Fruit fly (Drosophila melanogaster) whole organism, embryonic: ENCODE data around the gene Ldaf1.

ENCODE experiments used
- Adf1 ChIP-seq: fragments of 200-800 bp; sonication (Bioruptor generic); IDR thresholded peaks from 2 replicates; pipeline ENCODE4 v1.3.6; 2022; ENCODE audit warnings: missing biosample characterization, missing genetic modification characterization
- B-H2 ChIP-seq: fragments of 200-800 bp; sonication (Bioruptor generic); optimal IDR thresholded peaks from 2 replicates; lab custom pipeline; 2018; ENCODE audit warnings: missing biosample characterization, mild to moderate bottlenecking, missing genetic modification characterization
- Blimp-1 ChIP-seq: fragments of 200-800 bp; sonication (Bioruptor generic); optimal IDR thresholded peaks from 3 replicates; lab custom pipeline; 2018; ENCODE audit warnings: missing biosample characterization, missing genetic modification characterization, mild to moderate bottlenecking, moderate library complexity, missing genetic modification reagents
- Bteb2 ChIP-seq: fragments of 200-800 bp; sonication (Bioruptor generic); optimal IDR thresholded peaks from 2 replicates; lab custom pipeline; 2016; ENCODE audit warnings: missing biosample characterization, missing genetic modification characterization
- CG10274 ChIP-seq: fragments of 200-800 bp; sonication (Bioruptor generic); optimal IDR thresholded peaks from 3 replicates; lab custom pipeline; 2017; ENCODE audit warnings: missing biosample characterization, mild to moderate bottlenecking, missing genetic modification characterization
- CG13424 ChIP-seq: fragments of 200-800 bp; sonication (Bioruptor generic); optimal IDR thresholded peaks from 2 replicates; lab custom pipeline; 2019; ENCODE audit warnings: missing biosample characterization, mild to moderate bottlenecking, missing genetic modification characterization, moderate library complexity
- CG15011 ChIP-seq: fragments of 200-800 bp; sonication (Bioruptor generic); optimal IDR thresholded peaks from 3 replicates; lab custom pipeline; 2018; ENCODE audit warnings: missing biosample characterization, mild to moderate bottlenecking, missing genetic modification characterization
- CG15514 ChIP-seq: fragments of 200-800 bp; sonication (Bioruptor generic); optimal IDR thresholded peaks from 3 replicates; lab custom pipeline; 2017; ENCODE audit warnings: missing biosample characterization, missing genetic modification characterization, mild to moderate bottlenecking, moderate library complexity, missing genetic modification reagents
- CG15601 ChIP-seq: fragments of 200-800 bp; sonication (Bioruptor generic); optimal IDR thresholded peaks from 3 replicates; lab custom pipeline; 2019; ENCODE audit warnings: missing biosample characterization, mild to moderate bottlenecking, missing genetic modification characterization, moderate library complexity
- CG17385 ChIP-seq: fragments of 200-800 bp; sonication (Bioruptor generic); optimal IDR thresholded peaks from 3 replicates; lab custom pipeline; 2018; ENCODE audit warnings: missing biosample characterization, mild to moderate bottlenecking, missing genetic modification characterization
- CG3163 ChIP-seq: fragments of 200-800 bp; sonication (Bioruptor generic); optimal IDR thresholded peaks from 3 replicates; lab custom pipeline; 2016; ENCODE audit warnings: missing biosample characterization, missing genetic modification characterization
- CG3838 ChIP-seq: fragments of 200-800 bp; sonication (Bioruptor generic); optimal IDR thresholded peaks from 3 replicates; lab custom pipeline; 2016; ENCODE audit warnings: missing biosample characterization, missing genetic modification characterization
- CG3995 ChIP-seq: fragments of 200-800 bp; sonication (Bioruptor generic); optimal IDR thresholded peaks from 3 replicates; lab custom pipeline; 2016; ENCODE audit warnings: missing biosample characterization, missing genetic modification characterization
- CG4282 ChIP-seq: fragments of 200-800 bp; sonication (Bioruptor generic); optimal IDR thresholded peaks from 2 replicates; lab custom pipeline; 2016; ENCODE audit warnings: missing biosample characterization, missing genetic modification characterization
- CG6683 ChIP-seq: fragments of 200-800 bp; sonication (Bioruptor generic); optimal IDR thresholded peaks from 2 replicates; lab custom pipeline; 2017; ENCODE audit warnings: missing biosample characterization, mild to moderate bottlenecking, missing genetic modification characterization, missing genetic modification reagents
- CG7372 ChIP-seq: fragments of 200-800 bp; sonication (Bioruptor generic); IDR thresholded peaks from 2 replicates; pipeline ENCODE4 v1.3.6; 2022; ENCODE audit warnings: missing biosample characterization, missing genetic modification characterization
- CTCF ChIP-seq: fragments of 200-800 bp; sonication (Bioruptor generic); optimal IDR thresholded peaks from 2 replicates; lab custom pipeline; 2017; ENCODE audit warnings: missing biosample characterization, mild to moderate bottlenecking, missing genetic modification characterization, moderate library complexity
- Dll ChIP-seq: fragments of 200-800 bp; sonication (Bioruptor generic); IDR thresholded peaks from 4 replicates; pipeline ENCODE4 v1.3.6; 2022; ENCODE audit warnings: missing biosample characterization, missing genetic modification characterization; ENCODE audit not compliant: partially characterized antibody
- Doc3 ChIP-seq: fragments of 200-800 bp; sonication (Bioruptor generic); IDR thresholded peaks from 3 replicates; pipeline ENCODE4 v1.3.6; 2022; ENCODE audit warnings: missing biosample characterization, missing genetic modification characterization; ENCODE audit not compliant: partially characterized antibody
- Dref ChIP-seq: fragments of 200-800 bp; sonication (Bioruptor generic); IDR thresholded peaks from 2 replicates; pipeline ENCODE4 v1.3.6; 2022; ENCODE audit warnings: missing biosample characterization, missing genetic modification characterization
- Ets65A ChIP-seq: fragments of 200-800 bp; sonication (Bioruptor generic); peaks from one replicate; lab custom pipeline; 2016; ENCODE audit warnings: missing biosample characterization, missing genetic modification characterization
- Hr3 ChIP-seq: fragments of 200-800 bp; sonication (Bioruptor generic); optimal IDR thresholded peaks from 3 replicates; lab custom pipeline; 2016; ENCODE audit warnings: missing biosample characterization, missing genetic modification characterization
- Myb ChIP-seq: fragments of 200-800 bp; sonication (Bioruptor generic); optimal IDR thresholded peaks from 2 replicates; lab custom pipeline; 2016; ENCODE audit warnings: missing biosample characterization, missing genetic modification characterization
- Pdp1 ChIP-seq, 2 experiments: fragments of 200-800 bp; sonication (Bioruptor generic); optimal IDR thresholded peaks; 3 replicates each; lab custom pipeline; 2016; ENCODE audit warnings: missing biosample characterization in 2 of 2, missing genetic modification characterization in 2 of 2, mild to moderate bottlenecking in 1 of 2, moderate library complexity in 1 of 2
- Ptx1 ChIP-seq: fragments of 200-800 bp; sonication (Bioruptor generic); IDR thresholded peaks from 2 replicates; pipeline ENCODE4 v1.3.6; 2022; ENCODE audit warnings: missing biosample characterization, missing genetic modification characterization
- Side ChIP-seq: fragments of 200-800 bp; sonication (Bioruptor generic); optimal IDR thresholded peaks from 2 replicates; lab custom pipeline; 2016; ENCODE audit warnings: missing biosample characterization, missing genetic modification characterization
- Stat92E ChIP-seq, 3 experiments: fragments of >200 bp in 2 of 3; fragments of 200-800 bp in 1 of 3; sonication (Bioruptor generic) in 1 of 3; optimal IDR thresholded peaks; 2 replicates each; lab custom pipeline; 2017 to 2019; ENCODE audit warnings: missing biosample characterization in 3 of 3, missing genetic modification characterization in 3 of 3, mild to moderate bottlenecking in 1 of 3, moderate library complexity in 1 of 3
- ab ChIP-seq: fragments of 200-800 bp; sonication (Bioruptor generic); optimal IDR thresholded peaks from 2 replicates; lab custom pipeline; 2016; ENCODE audit warnings: missing biosample characterization, missing genetic modification characterization
- ara ChIP-seq: fragments of 200-800 bp; sonication (Bioruptor generic); IDR thresholded peaks from 2 replicates; pipeline ENCODE4 v1.3.6; 2022; ENCODE audit warnings: missing biosample characterization, missing genetic modification characterization
- bbx ChIP-seq: fragments of 200-800 bp; sonication (Bioruptor generic); IDR thresholded peaks from 2 replicates; pipeline ENCODE4 v1.3.6; 2022; ENCODE audit warnings: missing biosample characterization, missing genetic modification characterization; ENCODE audit not compliant: partially characterized antibody
- bowl ChIP-seq: fragments of 200-800 bp; sonication (Bioruptor generic); IDR thresholded peaks from 2 replicates; pipeline ENCODE4 v1.3.6; 2022; ENCODE audit warnings: missing biosample characterization, missing genetic modification characterization
- cad ChIP-seq: fragments of >200 bp; optimal IDR thresholded peaks from 2 replicates; lab custom pipeline; 2017; ENCODE audit warnings: missing biosample characterization, missing genetic modification characterization
- chm ChIP-seq: fragments of 200-800 bp; sonication (Bioruptor generic); IDR thresholded peaks from 2 replicates; pipeline ENCODE4 v1.3.6; 2022; ENCODE audit warnings: missing biosample characterization, missing genetic modification characterization
- ci ChIP-seq: fragments of 200-800 bp; sonication (Bioruptor generic); IDR thresholded peaks from 3 replicates; pipeline ENCODE4 v1.3.6; 2022; ENCODE audit warnings: missing biosample characterization, missing genetic modification characterization
- dati ChIP-seq: fragments of 200-800 bp; sonication (Bioruptor generic); IDR thresholded peaks from 2 replicates; pipeline ENCODE4 v1.3.6; 2022; ENCODE audit warnings: missing biosample characterization, missing genetic modification characterization
- gfzf ChIP-seq: fragments of 200-800 bp; sonication (Bioruptor generic); optimal IDR thresholded peaks from 2 replicates; lab custom pipeline; 2016; ENCODE audit warnings: missing biosample characterization, mild to moderate bottlenecking, missing genetic modification characterization, moderate library complexity
- her ChIP-seq: fragments of 200-800 bp; sonication (Bioruptor generic); optimal IDR thresholded peaks from 2 replicates; lab custom pipeline; 2016; ENCODE audit warnings: missing biosample characterization, missing genetic modification characterization
- insv ChIP-seq, 2 experiments: fragments of 200-800 bp; sonication (Bioruptor generic); optimal IDR thresholded peaks; 3 replicates each; lab custom pipeline; 2016 to 2018; ENCODE audit warnings: missing biosample characterization in 2 of 2, missing genetic modification characterization in 2 of 2
- knrl ChIP-seq: fragments of 200-800 bp; sonication (Bioruptor generic); IDR thresholded peaks from 3 replicates; pipeline ENCODE4 v1.3.6; 2022; ENCODE audit warnings: missing biosample characterization, missing genetic modification characterization; ENCODE audit not compliant: partially characterized antibody
- nom ChIP-seq: fragments of 200-800 bp; sonication (Bioruptor generic); optimal IDR thresholded peaks from 2 replicates; lab custom pipeline; 2017; ENCODE audit warnings: missing biosample characterization, missing genetic modification characterization, mild to moderate bottlenecking, moderate library complexity, missing genetic modification reagents
- schlank ChIP-seq: fragments of 200-800 bp; sonication (Bioruptor generic); optimal IDR thresholded peaks from 2 replicates; lab custom pipeline; 2018; ENCODE audit warnings: missing biosample characterization, mild to moderate bottlenecking, missing genetic modification characterization
- shn ChIP-seq: fragments of 200-800 bp; sonication (Bioruptor generic); optimal IDR thresholded peaks from 3 replicates; lab custom pipeline; 2016; ENCODE audit warnings: missing biosample characterization, missing genetic modification characterization
- sna ChIP-seq: fragments of 200-800 bp; sonication (Bioruptor generic); IDR thresholded peaks from 2 replicates; pipeline ENCODE4 v1.3.6; 2022; ENCODE audit warnings: missing biosample characterization, missing genetic modification characterization; ENCODE audit not compliant: partially characterized antibody
- sqz ChIP-seq: fragments of 200-800 bp; sonication (Bioruptor generic); optimal IDR thresholded peaks from 3 replicates; lab custom pipeline; 2018; ENCODE audit warnings: missing biosample characterization, mild to moderate bottlenecking, missing genetic modification characterization
- stwl ChIP-seq: fragments of 200-800 bp; sonication (Bioruptor generic); optimal IDR thresholded peaks from 3 replicates; lab custom pipeline; 2018; ENCODE audit warnings: missing biosample characterization, mild to moderate bottlenecking, missing genetic modification characterization, moderate library complexity
- tio ChIP-seq: fragments of 200-800 bp; sonication (Bioruptor generic); optimal IDR thresholded peaks from 2 replicates; lab custom pipeline; 2017; ENCODE audit warnings: missing biosample characterization, missing genetic modification characterization, inconsistent platforms
- unc-4 ChIP-seq: fragments of 200-800 bp; sonication (Bioruptor generic); IDR thresholded peaks from 2 replicates; pipeline ENCODE4 v1.3.6; 2022; ENCODE audit warnings: missing biosample characterization, missing genetic modification characterization; ENCODE audit not compliant: partially characterized antibody

The Ldaf1 gene

DNA sequence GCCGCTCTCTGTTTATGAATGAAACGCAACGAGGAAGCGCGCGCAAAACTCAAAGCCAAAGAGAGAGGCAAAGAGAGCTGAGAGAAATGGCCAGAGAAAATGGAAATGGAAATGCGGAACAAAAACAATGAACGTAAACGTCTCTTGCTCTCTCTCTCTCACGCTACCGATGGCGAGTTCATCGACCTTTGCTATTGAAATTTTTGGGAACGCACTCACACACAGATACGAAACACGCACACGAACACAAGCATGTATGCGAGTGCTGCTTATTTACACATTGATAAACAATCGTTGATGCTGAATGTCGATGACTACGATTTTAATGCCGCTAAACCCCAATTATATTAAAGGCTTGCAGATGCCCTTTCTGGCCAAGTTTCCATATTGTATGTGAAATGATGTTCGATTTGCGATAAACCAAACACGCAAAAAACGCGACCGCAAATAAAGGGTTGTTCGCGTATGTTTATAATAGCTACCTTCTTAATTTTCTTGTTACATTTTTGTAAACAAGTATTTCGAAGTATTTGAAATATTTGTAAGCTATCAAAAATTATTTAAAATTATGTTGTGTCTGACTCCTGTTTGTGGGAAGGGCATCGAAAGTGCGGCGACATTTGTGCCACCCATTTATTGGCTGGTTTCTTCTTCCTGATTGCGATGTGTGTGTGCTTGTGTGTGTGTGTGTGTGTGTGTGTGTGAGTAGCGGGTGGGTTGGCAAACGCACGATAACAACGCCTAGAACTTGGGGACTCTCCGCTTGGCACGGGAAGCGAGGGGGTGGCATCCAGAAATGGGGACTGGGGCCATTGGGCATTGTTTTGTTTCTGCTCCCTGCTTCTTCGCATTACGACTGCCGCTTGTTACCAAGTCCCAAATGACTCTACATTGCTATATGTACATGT lies 41.9 kb upstream of the Ldaf1 start (continued):
- peak; percentile 74 for TF ChIP-seq Blimp-1 (GFP tag; lab: Kevin White, UChicago)
- TF ChIP-seq CG13424, result peak; percentile 77
- TF ChIP-seq knrl (GFP tag; lab: Robert Waterston, UW), result no peak
- TF ChIP-seq tio (GFP tag; lab: Kevin White, UChicago), result peak; percentile 73
- peak; percentile 38 for TF ChIP-seq sqz (GFP tag; lab: Kevin White, UChicago)
- TF ChIP-seq Ptx1, result peak; percentile 58
- TF ChIP-seq Dref (GFP tag; lab: Robert Waterston, UW), result no peak
- peak; percentile 19 for TF ChIP-seq ab (GFP tag; lab: Kevin White, UChicago)
- peak; percentile 48 for TF ChIP-seq Hr3 (GFP tag; lab: Kevin White, UChicago)
- peak; percentile 52 for TF ChIP-seq Bteb2 (GFP tag; lab: Kevin White, UChicago)
- no peak for TF ChIP-seq Doc3 (GFP tag; lab: Robert Waterston, UW)
- TF ChIP-seq CG3163, result peak; percentile 93
- TF ChIP-seq shn (GFP tag; lab: Kevin White, UChicago), result peak; percentile 71
- peak; percentile 37 for TF ChIP-seq CG7372 (GFP tag; lab: Robert Waterston, UW)
- TF ChIP-seq ara, result no peak
- TF ChIP-seq Myb (GFP tag; lab: Kevin White, UChicago), result peak; percentile 29
- peak; percentile 49 to 58 for TF ChIP-seq Pdp1 (GFP tag; optimal IDR thresholded peaks at IDR 0.05; lab: Kevin White, UChicago)
- peak; percentile 56 for TF ChIP-seq schlank

DNA sequence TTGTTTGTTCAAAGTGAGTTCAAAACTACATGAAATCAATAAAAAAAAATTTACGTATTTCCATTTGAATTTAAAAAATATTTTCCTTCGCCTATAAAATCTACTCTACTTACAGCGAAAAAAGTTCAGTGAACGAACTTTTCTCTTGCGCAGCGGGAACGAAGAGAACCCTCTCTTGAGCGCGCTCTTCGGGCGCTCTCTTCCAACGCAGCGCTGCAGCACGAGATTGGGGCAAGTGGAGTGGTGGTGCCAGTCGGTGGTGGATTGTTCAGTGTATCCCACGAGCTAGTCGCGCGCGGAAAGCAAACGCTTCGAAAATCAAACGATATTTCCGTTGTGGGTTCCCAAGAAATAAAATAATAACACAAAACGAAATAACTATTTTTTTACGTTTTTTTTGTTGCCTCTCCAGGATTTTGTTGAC lies 40.0 kb upstream of the Ldaf1 start, which contains the start of gene Hr4:
Gene Hr4 (plus strand): TSS at position 272 of the 424 bp plus-strand sequence.
- TF ChIP-seq bbx (GFP tag; lab: Robert Waterston, UW) (0 out of 2 replicates have a peak, but pooled peaks have one; percentile 23), CG15514 (GFP tag; lab: Kevin White, UChicago) (no peak), bowl (no peak), CG4282 (GFP tag; lab: Kevin White, UChicago) (no peak), ara (no peak), Side (GFP tag; lab: Kevin White, UChicago) (no peak), CG10274 (GFP tag; lab: Kevin White, UChicago) (no peak), Adf1 (no peak), gfzf (GFP tag; lab: Kevin White, UChicago) (no peak), stwl (tag; lab: Kevin White, UChicago) (no peak), Stat92E (GFP tag; optimal IDR thresholded peaks at IDR 0.05; lab: Kevin White, UChicago) (peak in 1 of 3 experiments; percentile 40), nom (peak; percentile 68), chm (peak; percentile 56; the same call in 1 of the 2 replicates), CG3838 (GFP tag; lab: Kevin White, UChicago) (no peak), B-H2 (GFP tag; lab: Kevin White, UChicago) (no peak), CG15011 (GFP tag; lab: Kevin White, UChicago) (no peak), sna (GFP tag; lab: Robert Waterston, UW) (peak; percentile 27; the same call in 1 of the 2 replicates), her (GFP tag; lab: Kevin White, UChicago) (no peak), CG6683 (GFP tag; lab: Kevin White, UChicago) (no peak), CG17385 (GFP tag; lab: Kevin White, UChicago) (peak; percentile 23), Ets65A (no peak), ci (GFP tag; lab: Robert Waterston, UW) (peak; percentile 47; the same call in 1 of the 3 replicates), cad (GFP tag; lab: Kevin White, UChicago) (no peak), insv (GFP tag; optimal IDR thresholded peaks at IDR 0.05; lab: Kevin White, UChicago) (no peak), CG3995 (GFP tag; lab: Kevin White, UChicago) (no peak), Dll (GFP tag; lab: Robert Waterston, UW) (peak; percentile 33; the same call in 1 of the 4 replicates), Hr3 (GFP tag; lab: Kevin White, UChicago) (no peak), CG15601 (tag; lab: Kevin White, UChicago) (no peak), unc-4 (peak; percentile 37; the same call in 1 of the 2 replicates), CTCF (GFP tag; lab: Kevin White, UChicago) (peak; percentile 26), CG3163 (peak; percentile 99), dati (GFP tag; lab: Robert Waterston, UW) (no peak)
